Worm (Caenorhabditis elegans): ENCODE data around the gene gst-16.

ce11 chrII:13624330-13624729 is at the start of gene gst-16:
- TF ChIP-seq lin-54 (GFP tag; optimal IDR thresholded peaks at IDR 0.05): no peak
- no peak for TF ChIP-seq F22D6.2 (tag; optimal IDR thresholded peaks at IDR 0.05)
- TF ChIP-seq ceh-27 (GFP tag; optimal IDR thresholded peaks at IDR 0.05): no peak
- no peak for TF ChIP-seq sptf-2 (GFP tag; optimal IDR thresholded peaks at IDR 0.05)
- TF ChIP-seq sea-2 (GFP tag; IDR thresholded peaks at IDR 0.05): no peak
- TF ChIP-seq pha-4 (tag; optimal IDR thresholded peaks at IDR 0.05): no peak
- TF ChIP-seq unc-130 (GFP tag; optimal IDR thresholded peaks at IDR 0.05): no peak
- TF ChIP-seq K11D2.4 (GFP tag; IDR thresholded peaks at IDR 0.05): no peak
- TF ChIP-seq snpc-3.4 (tag; optimal IDR thresholded peaks at IDR 0.05): no peak
- TF ChIP-seq Y95B8A.8 (GFP tag; IDR thresholded peaks at IDR 0.05): no peak
- no peak for TF ChIP-seq attf-6 (GFP tag; IDR thresholded peaks at IDR 0.05)
- no peak for TF ChIP-seq ZK185.1 (tag; optimal IDR thresholded peaks at IDR 0.05; ENCODE audit: poor library complexity, severe bottlenecking)
- no peak for TF ChIP-seq nhr-179 (tag; optimal IDR thresholded peaks at IDR 0.05)
